Worm (Caenorhabditis elegans) whole organism, L4 larva: ENCODE results near the gene F45E4.6.
"Not testable (repeated sequence)": the region's sequence is repeated elsewhere in the genome, so short reads cannot be mapped to it uniquely, and the experiment has no call there.

ENCODE experiments used
- F10B5.3 ChIP-seq: sonication (generic microtip); optimal IDR thresholded peaks from 2 replicates; lab custom pipeline; 2016; ENCODE audit warnings: mild to moderate bottlenecking, missing genetic modification characterization, missing compliant biosample characterization
- daf-19 ChIP-seq: fragments of 200-800 bp; sonication (Bioruptor generic); conservative IDR thresholded peaks from 2 replicates; pipeline ENCODE4 v1.3.6; 2022; ENCODE audit warnings: missing genetic modification characterization, missing compliant biosample characterization
- lin-38 ChIP-seq: fragments of 200-800 bp; sonication (Bioruptor generic); IDR thresholded peaks from 2 replicates; pipeline ENCODE4 v1.3.6; 2022; ENCODE audit warnings: missing genetic modification reagents, missing genetic modification characterization, missing compliant biosample characterization
- mep-1 ChIP-seq: fragments of 150-350 bp; sonication (generic microtip); optimal IDR thresholded peaks from 3 replicates; lab custom pipeline; 2014; ENCODE audit warnings: missing biosample characterization, missing genetic modification characterization
- ztf-11 ChIP-seq: fragments of 150-350 bp; optimal IDR thresholded peaks from 2 replicates; lab custom pipeline; 2014; ENCODE audit warnings: missing biosample characterization, missing genetic modification characterization

DNA sequence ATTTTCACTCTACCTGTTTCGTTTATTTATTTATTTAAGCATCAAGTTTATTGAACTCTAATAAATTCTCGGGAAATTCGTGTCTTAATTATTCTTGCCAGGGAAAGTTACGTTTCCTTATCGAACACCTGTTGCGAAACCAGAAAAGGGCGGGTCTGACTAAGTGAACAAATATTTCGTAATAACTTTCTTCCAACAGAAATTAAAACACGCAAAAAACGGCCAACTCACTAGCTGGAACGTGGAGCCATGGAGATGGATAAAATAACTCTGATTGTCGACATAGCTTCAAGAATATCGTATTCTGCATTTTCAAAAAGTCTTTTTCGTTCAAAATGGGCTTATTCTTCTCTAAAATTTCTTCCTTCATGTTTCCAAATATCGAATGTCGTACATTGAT is 2.2 kb upstream of the F45E4.6 start, which contains the start of gene warf-1:
- TF ChIP-seq lin-38; daf-19 (GFP tag; lab: Robert Waterston, UW); mep-1 (tag; lab: Kevin White, UChicago); F10B5.3 (tag; lab: Kevin White, UChicago); ztf-11: not testable (repeated sequence)
